Worm (Caenorhabditis elegans): ENCODE data around the gene nex-3.

nex-3 gene

DNA sequence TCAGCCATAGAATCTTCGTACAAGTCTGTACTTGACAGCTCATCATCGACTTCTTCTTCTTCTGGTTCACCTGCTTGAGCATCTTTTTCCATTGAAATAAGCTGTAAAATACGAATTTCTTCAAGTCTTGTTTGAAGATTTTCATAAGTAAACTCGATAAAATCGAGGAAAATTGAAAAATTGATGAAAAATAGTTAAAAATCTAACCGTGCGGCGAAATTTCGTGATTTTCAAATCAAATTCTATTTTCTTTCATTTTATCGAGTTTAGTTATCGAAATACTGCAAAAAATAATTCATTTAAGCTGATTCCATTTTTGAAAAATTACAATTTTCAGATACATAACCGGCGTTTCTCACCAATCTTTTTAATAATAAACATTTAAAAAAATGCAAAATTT, 26.7 kb upstream of the nex-3 start, which contains the start of gene R07E5.11:
Gene R07E5.11 (minus strand): TSS at position 101 of the 400 bp plus-strand sequence.
- TF ChIP-seq ceh-40 (GFP tag; IDR thresholded peaks at IDR 0.05), result no peak
- TF ChIP-seq F55B11.4 (tag; optimal IDR thresholded peaks at IDR 0.05; ENCODE audit: borderline replicate concordance, insufficient read depth), result no peak
- TF ChIP-seq Y56A3A.18 (GFP tag; IDR thresholded peaks at IDR 0.05), result no peak
- no peak for TF ChIP-seq Y79H2A.3 (GFP tag; conservative IDR thresholded peaks at IDR 0.05)
- TF ChIP-seq somi-1 (GFP tag; optimal IDR thresholded peaks at IDR 0.05), result no peak
- TF ChIP-seq him-1 (tag; optimal IDR thresholded peaks at IDR 0.05), result peak; percentile 34

DNA sequence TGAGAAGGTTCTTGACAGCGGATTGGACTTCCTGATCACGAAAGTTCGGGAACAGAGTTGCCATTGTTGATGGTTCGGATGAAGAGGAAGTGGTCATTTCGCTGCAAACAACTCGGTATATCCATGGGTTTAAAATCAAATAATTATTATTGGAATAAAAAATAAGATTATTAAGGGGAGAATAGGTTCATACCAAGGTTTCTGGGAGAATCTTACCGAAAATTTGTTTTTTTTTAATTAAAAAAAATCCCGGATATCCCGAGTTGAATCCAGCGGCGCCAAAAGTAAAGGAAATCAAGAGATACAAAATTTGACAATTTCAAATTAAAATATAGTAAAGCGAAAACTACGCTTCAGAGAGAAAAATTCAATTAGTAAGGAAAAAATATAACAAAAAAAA, 23.9 kb upstream of the nex-3 start, which contains the start of the genes R07E5.19 and pdcd-2:
Gene R07E5.19 (minus strand): TSS at position 101 of the 400 bp plus-strand sequence.
Gene pdcd-2 (minus strand): TSS at position 102 of the 400 bp plus-strand sequence.
- TF ChIP-seq hlh-26 (GFP tag; conservative IDR thresholded peaks at IDR 0.05) (no peak), ceh-58 (GFP tag; IDR thresholded peaks at IDR 0.05) (no peak), chd-7 (tag; optimal IDR thresholded peaks at IDR 0.05) (no peak), ceh-91 (GFP tag; IDR thresholded peaks at IDR 0.05) (no peak), attf-5 (GFP tag; optimal IDR thresholded peaks at IDR 0.05) (no peak), ztf-28 (GFP tag; IDR thresholded peaks at IDR 0.05) (no peak), egrh-3 (GFP tag; IDR thresholded peaks at IDR 0.05) (no peak)

DNA sequence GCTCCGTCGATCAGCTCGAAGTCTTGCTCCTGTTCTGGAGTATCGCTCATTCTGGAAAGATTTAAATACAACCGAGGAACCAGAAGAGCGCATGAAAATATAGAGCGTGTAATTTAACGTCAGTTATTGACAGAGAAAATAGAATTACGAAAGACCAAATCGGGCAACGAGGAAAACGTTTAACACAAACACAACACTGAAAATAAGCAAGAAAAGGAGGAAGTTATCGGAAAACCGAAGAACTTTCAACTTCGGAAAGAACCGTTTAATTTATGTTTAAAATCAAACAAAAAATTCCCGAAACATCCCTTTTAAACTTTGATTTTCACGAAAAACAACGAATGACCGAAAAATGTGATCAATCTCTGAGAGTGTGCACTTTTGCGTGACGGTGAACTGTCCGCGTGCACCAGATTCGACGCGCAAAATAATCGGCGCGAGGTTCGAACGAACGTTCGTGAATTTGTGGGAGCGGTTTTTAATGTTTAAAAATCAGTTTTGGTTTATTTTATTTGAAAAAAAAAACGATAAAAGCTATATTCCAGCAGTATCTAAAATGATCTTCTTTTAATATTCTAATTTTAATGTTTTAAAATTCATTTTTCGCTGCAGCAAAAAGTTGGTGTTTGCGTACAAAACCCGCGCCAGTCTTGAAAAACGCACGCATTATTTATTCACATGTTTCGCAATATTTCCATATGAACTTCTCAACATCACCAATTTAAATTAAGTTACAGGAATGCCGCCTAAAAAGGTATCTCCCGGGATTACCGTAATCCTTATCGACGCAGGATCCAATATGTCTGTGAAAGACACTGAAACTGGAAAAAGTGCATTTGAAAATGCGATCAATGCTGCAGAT, 22.5 kb upstream of the nex-3 start, which contains the start of the genes R07E5.7 and cku-80:
Gene R07E5.7 (minus strand): TSS at position 51 of the 862 bp plus-strand sequence.
Gene cku-80 (plus strand): TSS at position 732 of the 862 bp plus-strand sequence.
- TF ChIP-seq nfyb-1 (GFP tag; IDR thresholded peaks at IDR 0.05) (no peak), snpc-3.4 (tag; optimal IDR thresholded peaks at IDR 0.05) (peak; percentile 60), rcor-1 (GFP tag; IDR thresholded peaks at IDR 0.05) (no peak), lsl-1 (GFP tag; optimal IDR thresholded peaks at IDR 0.05) (peak; percentile 45), tbp1 (GFP tag; optimal IDR thresholded peaks at IDR 0.05) (peak; percentile 43), F57C9.4 (tag; optimal IDR thresholded peaks at IDR 0.05) (no peak), ztf-22 (GFP tag; optimal IDR thresholded peaks at IDR 0.05) (no peak), dpl-1 (GFP tag; optimal IDR thresholded peaks at IDR 0.05) (peak; percentile 72), K12H6.12 (tag; optimal IDR thresholded peaks at IDR 0.05) (peak; percentile 33), sea-2 (GFP tag; IDR thresholded peaks at IDR 0.05) (no peak), egl-18 (GFP tag; IDR thresholded peaks at IDR 0.05) (no peak), ztf-6 (GFP tag; IDR thresholded peaks at IDR 0.05) (no peak), hlh-26 (GFP tag; conservative IDR thresholded peaks at IDR 0.05) (no peak), tbx-9 (tag; optimal IDR thresholded peaks at IDR 0.05; ENCODE audit: borderline replicate concordance) (no peak), B0261.1 (tag; optimal IDR thresholded peaks at IDR 0.05) (no peak), Y79H2A.3 (GFP tag; conservative IDR thresholded peaks at IDR 0.05) (no peak), K11D2.4 (GFP tag; IDR thresholded peaks at IDR 0.05) (no peak), lin-54 (GFP tag; optimal IDR thresholded peaks at IDR 0.05) (peak; percentile 79), snpc-1.3 (tag; optimal IDR thresholded peaks at IDR 0.05; ENCODE audit: insufficient read depth) (no peak), cebp-2 (GFP tag; IDR thresholded peaks at IDR 0.05) (no peak), F52B5.7 (tag; optimal IDR thresholded peaks at IDR 0.05) (no peak), ekl-4 (GFP tag; IDR thresholded peaks at IDR 0.05) (peak; percentile 11; the same call in 1 of the 2 replicates), cebp-1 (GFP tag; IDR thresholded peaks at IDR 0.05) (peak; percentile 71), cebp-1 (tag; optimal IDR thresholded peaks at IDR 0.05) (peak; percentile 94), C06A6.2 (GFP tag; conservative IDR thresholded peaks at IDR 0.05) (no peak), let-607 (tag; optimal IDR thresholded peaks at IDR 0.05) (peak in 1 of 2 experiments; percentile 6), nhr-90 (tag; optimal IDR thresholded peaks at IDR 0.05) (no peak), lin-26 (GFP tag; IDR thresholded peaks at IDR 0.05) (no peak), repo-1 (tag; optimal IDR thresholded peaks at IDR 0.05) (no peak), egl-44 (GFP tag; IDR thresholded peaks at IDR 0.05) (no peak), aptf-3 (GFP tag; IDR thresholded peaks at IDR 0.05) (no peak), F23B12.7 (tag; optimal IDR thresholded peaks at IDR 0.05; ENCODE audit: insufficient read depth) (peak; percentile 70)
